Worm (Caenorhabditis elegans) whole organism, late embryonic: ENCODE measurements around the gene F57B9.1.

Source experiments
- C08G9.2 ChIP-seq: sonication (generic microtip); optimal IDR thresholded peaks from 2 replicates; lab custom pipeline; 2016; ENCODE audit warnings: mild to moderate bottlenecking, missing genetic modification characterization, moderate library complexity, missing compliant biosample characterization
- ama-1 ChIP-seq: fragments of 150-350 bp; optimal IDR thresholded peaks from 2 replicates; lab custom pipeline; 2014
- ceh-19 ChIP-seq: fragments of 200-800 bp; sonication (Bioruptor generic); optimal IDR thresholded peaks from 2 replicates; lab custom pipeline; 2018; ENCODE audit warnings: mild to moderate bottlenecking, missing genetic modification characterization, missing compliant biosample characterization
- ceh-45 ChIP-seq: fragments of 200-800 bp; sonication (Bioruptor generic); IDR thresholded peaks from 2 replicates; pipeline ENCODE4 v1.3.6; 2022; ENCODE audit warnings: missing genetic modification reagents, missing genetic modification characterization, missing compliant biosample characterization
- elt-2 ChIP-seq: sonication (generic microtip); optimal IDR thresholded peaks from 2 replicates; lab custom pipeline; 2016; ENCODE audit warnings: missing genetic modification reagents, missing genetic modification characterization, missing compliant biosample characterization
- fkh-10 ChIP-seq: fragments of 150-350 bp; optimal IDR thresholded peaks from 2 replicates; lab custom pipeline; 2014; ENCODE audit warnings: missing biosample characterization, missing genetic modification reagents, missing genetic modification characterization
- lin-11 ChIP-seq: fragments of 200-800 bp; sonication (Bioruptor generic); optimal IDR thresholded peaks from 2 replicates; lab custom pipeline; 2018; ENCODE audit warnings: mild to moderate bottlenecking, missing genetic modification characterization, missing compliant biosample characterization
- pag-3 ChIP-seq: sonication (generic microtip); optimal IDR thresholded peaks from 2 replicates; lab custom pipeline; 2016; ENCODE audit warnings: missing compliant biosample characterization, missing genetic modification characterization, borderline replicate concordance
- pha-4 ChIP-seq: fragments of 150-350 bp; optimal IDR thresholded peaks from 2 replicates; lab custom pipeline; 2018; ENCODE audit warnings: missing biosample characterization, missing genetic modification reagents, missing genetic modification characterization
- tbx-2 ChIP-seq: sonication (generic microtip); optimal IDR thresholded peaks from 2 replicates; lab custom pipeline; 2016; ENCODE audit warnings: missing genetic modification characterization, missing compliant biosample characterization
- unc-55 ChIP-seq: sonication (generic microtip); optimal IDR thresholded peaks from 2 replicates; lab custom pipeline; 2017; ENCODE audit warnings: missing biosample characterization, missing genetic modification reagents, missing genetic modification characterization

- TF ChIP-seq ceh-19 (GFP tag; lab: Kevin White, UChicago) (no peak), ama-1 (lab: Kevin White, UChicago) (no peak), ceh-45 (GFP tag; lab: Robert Waterston, UW) (no peak), lin-11 (no peak), pag-3 (tag; lab: Kevin White, UChicago) (no peak), fkh-10 (GFP tag; lab: Kevin White, UChicago) (no peak), elt-2 (tag; lab: Kevin White, UChicago) (no peak), tbx-2 (tag; lab: Kevin White, UChicago) (no peak), C08G9.2 (no peak), unc-55 (no peak), pha-4 (tag; lab: Kevin White, UChicago) (no peak)
Measured at ce11 chrIII:7005350-7005749, 43.5 kb downstream of the F57B9.1 start, which contains the start of gene C06E8.5.
